Fruit fly (Drosophila melanogaster) S2 (cell line): ENCODE results near the gene CG6254.

Source experiments
- CG8478 ChIP-seq: fragments of >200 bp; optimal IDR thresholded peaks from 2 replicates; lab custom pipeline; 2018
- CTCF ChIP-seq, 2 experiments: fragments of >200 bp; optimal IDR thresholded peaks; 2 replicates each; lab custom pipeline; 2018

dm6 chr3R:10109212-10109880 is 51.8 kb downstream of the CG6254 start:
- no peak for TF ChIP-seq CTCF (optimal IDR thresholded peaks at IDR 0.05; lab: Kevin White, UChicago)
- TF ChIP-seq CG8478 (lab: Kevin White, UChicago) = no peak
